Worm (Caenorhabditis elegans): ENCODE data around the gene amdh-1.

Gene amdh-1

DNA sequence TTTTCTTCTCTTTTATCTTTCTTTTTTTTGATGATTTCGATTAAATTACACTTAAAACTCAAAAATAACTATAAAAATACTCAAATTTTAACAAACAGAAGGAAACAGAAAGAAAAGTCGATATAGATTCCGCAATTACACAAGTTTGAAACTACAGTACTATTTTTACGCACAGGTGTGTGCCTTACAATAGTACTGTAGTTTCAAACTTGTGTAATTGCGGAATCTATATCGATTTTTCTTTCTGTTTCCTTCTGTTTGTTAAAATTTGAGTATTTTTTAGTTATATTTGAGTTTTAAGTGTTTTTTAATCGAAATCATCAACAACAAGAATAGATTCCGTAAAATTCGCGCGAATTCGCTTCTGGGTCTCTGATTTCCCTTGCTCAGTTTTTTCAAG lies 31.4 kb downstream of the amdh-1 start:
- TF ChIP-seq nhr-11 (tag; optimal IDR thresholded peaks at IDR 0.05) (no peak), elt-1 (tag; optimal IDR thresholded peaks at IDR 0.05) (no peak), nhr-76 (tag; optimal IDR thresholded peaks at IDR 0.05) (no peak), nhr-25 (tag; optimal IDR thresholded peaks at IDR 0.05) (no peak)

DNA sequence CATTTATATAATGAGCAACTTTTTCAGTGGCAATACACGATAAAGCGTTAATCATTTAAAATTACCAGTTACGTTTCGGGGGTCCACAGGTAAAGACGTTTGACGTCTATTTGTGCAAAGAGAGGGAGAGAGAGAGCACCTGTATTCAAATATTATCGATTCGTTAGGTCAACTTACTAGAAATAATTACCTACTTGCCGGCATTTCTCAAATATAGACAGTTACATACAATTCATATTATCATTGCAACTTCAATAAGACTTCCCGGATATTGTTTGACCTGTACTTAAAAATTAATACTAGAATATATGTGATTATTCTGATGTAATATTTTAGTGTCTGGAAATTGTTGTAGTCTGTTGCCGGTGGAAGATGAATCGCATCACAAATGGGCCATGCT lies 34.3 kb downstream of the amdh-1 start, which contains the start of gene gadr-3:
Gene gadr-3 (minus strand): TSS at position 101 of the 400 bp plus-strand sequence.
- TF ChIP-seq nhr-11 (tag; optimal IDR thresholded peaks at IDR 0.05) = no peak
- no peak for TF ChIP-seq hmg-11 (tag; optimal IDR thresholded peaks at IDR 0.05)
- no peak for TF ChIP-seq lin-39 (tag; optimal IDR thresholded peaks at IDR 0.05)
- TF ChIP-seq ama-1 (optimal IDR thresholded peaks at IDR 0.05) = no peak
- TF ChIP-seq nfya-1 (tag; optimal IDR thresholded peaks at IDR 0.05; ENCODE audit: insufficient read depth) = no peak
- no peak for TF ChIP-seq ceh-9 (tag; optimal IDR thresholded peaks at IDR 0.05)
- no peak for TF ChIP-seq nhr-237 (tag; optimal IDR thresholded peaks at IDR 0.05)

DNA sequence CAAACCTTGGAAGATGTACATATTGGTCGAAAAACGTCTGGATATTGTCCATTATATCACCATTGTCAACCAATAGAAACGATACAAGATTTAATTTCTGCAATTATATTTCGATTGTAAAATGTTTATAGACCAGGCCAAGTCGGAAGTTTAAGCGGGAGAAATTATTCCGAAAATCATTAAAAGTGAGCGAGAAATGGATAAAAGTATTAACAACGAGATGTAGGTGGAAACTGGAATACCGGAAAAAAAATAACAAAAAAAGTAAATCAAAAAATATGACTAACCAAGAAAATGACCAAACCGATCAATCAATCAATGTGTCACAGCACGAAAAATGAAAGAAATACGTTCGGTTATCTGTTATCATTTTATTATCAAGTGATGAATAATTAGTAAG lies 35.6 kb downstream of the amdh-1 start, which contains the start of gene F47D12.6:
Gene F47D12.6 (minus strand): TSS at position 101 of the 400 bp plus-strand sequence.
- no peak for TF ChIP-seq nfya-1 (tag; optimal IDR thresholded peaks at IDR 0.05; ENCODE audit: insufficient read depth)
- TF ChIP-seq fkh-2 (tag; optimal IDR thresholded peaks at IDR 0.05) = no peak

DNA sequence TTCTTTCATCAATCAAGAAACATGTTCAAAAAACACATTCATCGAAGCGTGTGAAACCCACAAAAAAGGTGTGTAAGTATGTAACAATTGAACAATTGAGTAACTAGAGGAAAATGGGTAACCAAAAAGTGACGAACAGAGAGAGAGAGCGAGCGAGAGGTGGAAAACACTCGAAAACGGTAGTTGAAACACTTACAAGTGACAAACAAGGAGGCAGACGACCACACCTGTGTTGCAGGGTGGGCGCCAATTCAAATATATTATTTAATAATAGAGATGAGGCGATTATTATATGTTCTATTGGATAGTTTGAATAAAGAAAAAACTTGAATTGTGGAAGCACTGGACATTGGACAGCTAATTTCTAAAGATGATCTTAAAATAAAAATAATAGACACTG lies 37.8 kb downstream of the amdh-1 start:
- TF ChIP-seq lin-15B (tag; optimal IDR thresholded peaks at IDR 0.05) (peak; percentile 76), nfya-1 (tag; optimal IDR thresholded peaks at IDR 0.05; ENCODE audit: insufficient read depth) (peak; percentile 13), unc-39 (tag; optimal IDR thresholded peaks at IDR 0.05) (no peak)

DNA sequence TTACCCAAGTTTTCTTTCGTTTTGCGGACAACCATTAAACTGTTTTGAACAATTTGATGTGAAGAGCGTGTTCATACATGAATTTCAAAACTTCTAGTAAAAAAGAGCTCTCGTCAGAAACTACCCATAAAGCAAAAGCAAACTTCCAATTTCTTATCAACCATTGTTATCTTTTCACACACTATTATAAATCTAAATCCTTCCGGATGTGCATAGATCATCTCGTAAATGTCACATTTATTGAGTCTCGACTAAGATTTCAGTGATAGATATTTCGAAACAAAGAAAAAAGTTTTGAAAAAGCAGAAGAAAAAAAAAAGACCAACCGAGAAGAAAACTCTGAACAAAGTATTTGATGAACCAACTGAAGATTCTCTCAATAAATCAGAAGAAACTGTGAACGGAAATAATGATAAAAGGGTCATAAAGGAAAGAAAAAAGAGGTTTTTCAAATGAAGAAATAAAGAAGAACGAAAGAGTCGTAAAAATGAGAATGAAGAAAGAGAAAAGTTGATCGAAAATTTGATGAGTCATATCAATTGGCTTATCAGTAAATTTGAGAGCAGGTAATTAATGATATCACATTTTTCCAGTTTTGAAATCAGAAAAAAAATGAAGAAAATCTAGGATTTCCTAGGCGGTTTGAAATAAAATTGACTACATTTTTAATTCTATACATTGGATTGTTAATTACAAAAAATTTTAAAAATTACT lies 39.0 kb downstream of the amdh-1 start:
- TF ChIP-seq pqm-1 (tag; optimal IDR thresholded peaks at IDR 0.05) (peak; percentile 38), jun-1 (tag; optimal IDR thresholded peaks at IDR 0.05) (peak; percentile 19), elt-2 (tag; optimal IDR thresholded peaks at IDR 0.05) (peak; percentile 74), elt-1 (tag; optimal IDR thresholded peaks at IDR 0.05) (peak; percentile 91), nhr-237 (tag; optimal IDR thresholded peaks at IDR 0.05) (no peak)

DNA sequence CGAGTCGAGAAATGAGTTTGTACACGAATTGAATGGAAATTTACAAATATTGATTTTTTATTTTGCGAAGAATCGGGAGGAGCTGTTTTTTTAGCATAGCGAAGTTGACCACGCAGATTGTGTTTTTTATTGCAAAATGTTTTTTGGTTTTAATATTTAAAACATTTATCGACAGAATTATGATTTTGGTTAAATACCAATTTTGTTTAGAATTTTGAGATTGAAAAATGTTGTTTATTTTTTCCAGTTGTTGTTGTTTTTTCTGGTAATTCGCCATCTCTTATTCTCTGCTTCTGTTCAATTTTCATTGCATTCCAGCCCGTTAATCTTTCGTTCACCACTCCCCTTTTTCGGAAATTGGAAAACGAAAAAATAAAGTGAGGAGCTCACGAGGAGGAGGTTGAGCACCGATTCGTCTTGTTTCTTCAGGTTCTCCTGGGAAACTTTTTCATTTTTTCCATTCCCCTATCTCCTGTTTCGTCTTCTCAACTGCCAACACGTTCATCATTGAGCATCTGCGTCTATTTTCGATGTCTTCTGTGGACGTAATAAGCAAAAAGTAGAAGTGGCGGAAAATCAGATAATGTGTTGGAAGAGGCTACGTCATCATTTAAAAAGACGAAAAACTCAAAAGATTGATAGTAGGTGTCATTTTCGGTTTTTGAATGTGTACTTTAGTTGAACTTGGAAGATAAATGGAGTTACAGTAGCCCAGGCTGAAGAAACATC lies 44.5 kb downstream of the amdh-1 start, which contains the start of gene F47D12.7:
Gene F47D12.7 (minus strand): TSS at position 51 of the 729 bp plus-strand sequence.
- TF ChIP-seq sea-2 (GFP tag; optimal IDR thresholded peaks at IDR 0.05) (no peak), elt-1 (tag; optimal IDR thresholded peaks at IDR 0.05) (peak; percentile 42)

DNA sequence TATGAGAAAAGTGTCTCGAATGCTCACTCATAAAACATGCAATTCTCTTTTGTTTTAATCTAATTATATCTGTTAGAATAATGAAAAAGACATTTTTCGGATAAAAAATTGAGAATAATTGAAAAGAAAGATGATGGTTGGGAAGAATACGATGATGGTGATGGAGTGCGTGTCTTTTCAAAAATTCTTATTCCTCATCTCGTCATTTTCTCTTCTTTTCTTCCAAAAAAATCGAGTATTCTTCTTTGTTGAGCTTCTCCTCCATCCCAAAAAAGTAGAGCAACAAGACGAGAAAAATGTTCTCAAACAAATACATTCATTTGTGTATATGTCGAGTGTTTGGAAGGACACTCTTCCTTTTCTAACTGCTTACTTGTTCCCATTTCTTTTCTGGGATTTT lies 46.0 kb downstream of the amdh-1 start:
- TF ChIP-seq elt-3 (tag; optimal IDR thresholded peaks at IDR 0.05) = no peak
- TF ChIP-seq elt-1 (tag; optimal IDR thresholded peaks at IDR 0.05) = no peak

DNA sequence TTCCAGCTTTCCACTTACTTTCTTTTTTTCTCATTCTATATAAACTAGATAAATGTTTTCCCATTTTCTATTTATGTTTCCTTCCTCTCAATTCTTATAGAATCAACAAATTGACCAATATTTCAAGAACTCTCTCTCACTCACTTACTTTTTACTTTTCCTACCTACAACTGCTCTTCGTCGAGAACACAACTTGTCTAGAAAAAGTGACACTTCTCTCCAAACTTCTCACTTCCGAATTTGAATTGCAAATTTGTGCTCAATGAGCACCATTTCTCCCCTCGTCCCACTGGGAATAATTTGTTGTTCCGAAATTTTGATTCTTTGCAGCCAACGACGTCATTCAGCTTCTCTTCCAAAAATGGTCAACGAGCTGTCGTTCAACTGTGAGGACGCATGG lies 46.5 kb downstream of the amdh-1 start, which contains the start of gene F47D12.3:
Gene F47D12.3 (plus strand): TSS at position 331 of the 400 bp plus-strand sequence.
- TF ChIP-seq lin-39 (tag; optimal IDR thresholded peaks at IDR 0.05) (peak; percentile 27), sea-2 (GFP tag; optimal IDR thresholded peaks at IDR 0.05) (no peak)

DNA sequence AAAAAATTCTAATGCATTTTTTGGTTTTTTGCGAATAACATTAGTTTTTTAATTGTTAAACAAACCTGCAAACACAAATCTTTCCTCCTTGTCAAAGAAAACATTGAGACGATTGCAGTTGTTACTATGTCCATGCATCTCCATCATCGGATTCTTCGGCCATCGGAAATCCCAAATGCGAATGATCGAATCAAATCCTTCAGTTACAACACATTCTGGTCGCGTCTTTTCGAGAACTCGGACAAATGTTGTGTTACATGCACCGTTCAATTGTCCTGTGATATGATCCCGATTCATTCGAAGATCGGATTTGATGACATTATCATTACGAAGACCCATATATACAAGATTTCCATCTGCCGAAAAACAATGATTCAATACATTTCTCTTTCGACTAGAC lies 48.7 kb downstream of the amdh-1 start:
- TF ChIP-seq ama-1 (optimal IDR thresholded peaks at IDR 0.05) (peak; percentile 74), ceh-28 (tag; optimal IDR thresholded peaks at IDR 0.05) (no peak), mml-1 (tag; optimal IDR thresholded peaks at IDR 0.05) (no peak), hmg-11 (tag; optimal IDR thresholded peaks at IDR 0.05) (no peak)

DNA sequence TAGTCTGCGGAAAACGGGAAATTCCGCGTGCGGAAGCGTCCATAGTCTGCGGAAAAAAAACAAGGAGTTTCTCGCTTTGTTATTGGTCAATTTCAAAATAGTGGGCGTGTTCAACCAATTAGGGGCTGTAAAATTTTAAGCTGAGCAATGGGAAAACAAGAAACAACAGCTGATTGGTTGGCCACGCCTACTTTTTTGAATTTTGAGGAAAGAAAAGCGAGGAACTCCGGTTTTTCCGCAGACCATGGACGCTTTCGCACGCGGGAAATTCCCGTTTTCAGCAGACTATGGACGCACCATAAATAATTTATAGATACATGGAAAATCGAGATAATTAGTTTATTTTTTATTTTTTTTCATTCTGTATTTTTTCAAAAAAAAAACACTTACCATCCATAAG lies 50.1 kb downstream of the amdh-1 start:
- peak; percentile 53 for TF ChIP-seq nfya-1 (tag; optimal IDR thresholded peaks at IDR 0.05; ENCODE audit: insufficient read depth)
